Worm (Caenorhabditis elegans): Measurements from ENCODE around the gene lgc-31.

DNA sequence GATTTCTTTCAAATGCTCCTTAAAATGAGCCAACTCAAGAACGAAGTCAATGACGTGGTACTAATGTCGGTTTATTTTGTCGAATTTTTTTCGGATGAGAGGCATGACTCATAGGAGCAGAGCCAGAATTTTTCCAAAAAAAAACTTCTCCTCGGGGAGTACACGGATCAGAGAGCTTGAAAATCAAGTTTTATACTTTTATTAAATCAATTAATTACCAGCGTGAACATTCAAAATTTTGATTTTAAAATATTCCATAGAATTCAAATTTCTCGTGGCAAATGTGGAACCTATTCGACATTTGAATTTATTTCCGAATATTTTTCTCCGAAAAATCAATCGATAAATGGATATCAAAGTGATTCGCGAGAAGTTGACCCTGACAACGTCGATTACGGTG is 14.5 kb upstream of the lgc-31 start, which contains the start of gene F21A3.4:
- TF ChIP-seq flt-1 (GFP tag; IDR thresholded peaks at IDR 0.05) (no peak), T22C8.4 (GFP tag; IDR thresholded peaks at IDR 0.05) (no peak), cog-1 (tag; optimal IDR thresholded peaks at IDR 0.05) (no peak), klf-2 (GFP tag; conservative IDR thresholded peaks at IDR 0.05) (no peak), med-1 (GFP tag; optimal IDR thresholded peaks at IDR 0.05; ENCODE audit: insufficient read depth) (no peak), tab-1 (GFP tag; IDR thresholded peaks at IDR 0.05) (no peak), ref-1 (GFP tag; conservative IDR thresholded peaks at IDR 0.05) (no peak)

Measured in whole organism, midembryonic.